Fruit fly (Drosophila melanogaster): ENCODE data around the gene mbf1.
A peak's percentile ranks its signal among the peaks of the same experiment; 100 is the strongest.

mbf1 gene

DNA sequence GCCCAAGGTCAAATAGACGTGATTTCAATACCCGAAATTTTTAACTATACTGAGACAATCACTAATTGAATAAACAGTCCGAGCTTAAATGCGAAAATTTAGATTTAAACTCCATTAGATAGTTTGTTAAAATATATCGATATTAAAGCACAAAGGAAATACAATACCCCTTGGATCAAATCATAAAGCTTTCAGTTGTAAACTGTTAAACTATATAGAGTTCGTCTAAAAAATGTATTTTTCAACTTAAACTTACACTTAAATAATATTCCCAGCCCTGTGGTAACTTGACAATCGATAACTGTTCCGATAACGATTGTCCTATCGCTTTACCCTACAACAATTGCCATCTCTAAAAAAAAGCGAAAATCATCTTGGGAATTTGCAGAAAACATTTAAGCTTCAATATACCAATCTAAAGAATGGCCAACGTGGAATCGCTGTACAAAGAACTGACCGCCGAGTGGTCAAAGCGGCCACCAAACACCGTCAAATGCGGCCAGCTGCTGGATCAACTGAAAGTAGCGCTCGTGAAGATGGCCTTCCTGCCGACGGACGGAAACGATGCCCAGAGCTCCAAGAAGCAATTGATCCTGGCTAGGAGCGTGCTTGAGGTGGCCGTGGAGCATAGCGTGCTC is 8.6 kb downstream of the mbf1 start, which contains the start of gene Rpn12 (continued):
- peak; percentile 50 for TF ChIP-seq CG10267 (tag; optimal IDR thresholded peaks at IDR 0.05)
- peak; percentile 53 for TF ChIP-seq CG4617 (GFP tag; optimal IDR thresholded peaks at IDR 0.05; ENCODE audit: borderline replicate concordance)
- peak; percentile 5 for TF ChIP-seq tin (GFP tag; optimal IDR thresholded peaks at IDR 0.05)
- peak; percentile 51 for TF ChIP-seq inv (GFP tag; IDR thresholded peaks at IDR 0.05; ENCODE audit: partially characterized antibody)
- no peak for TF ChIP-seq ken (GFP tag; IDR thresholded peaks at IDR 0.05)
- peak; percentile 67 for TF ChIP-seq CG14860 (GFP tag; IDR thresholded peaks at IDR 0.05; ENCODE audit: partially characterized antibody)
- peak; percentile 66 for TF ChIP-seq CG13894 (tag; optimal IDR thresholded peaks at IDR 0.05)
- peak; percentile 27; the same call in 1 of the 2 replicates for TF ChIP-seq slbo (GFP tag; IDR thresholded peaks at IDR 0.05)
- no peak for TF ChIP-seq h (optimal IDR thresholded peaks at IDR 0.05)
- TF ChIP-seq otp (GFP tag; IDR thresholded peaks at IDR 0.05), result no peak
- peak; percentile 43 for TF ChIP-seq CG2712 (tag; optimal IDR thresholded peaks at IDR 0.05)
- peak; percentile 4 for TF ChIP-seq CG9727 (GFP tag; optimal IDR thresholded peaks at IDR 0.05)
- no peak for TF ChIP-seq ranshi (GFP tag; IDR thresholded peaks at IDR 0.05)
- no peak for TF ChIP-seq Ssrp (tag; optimal IDR thresholded peaks at IDR 0.05)
- TF ChIP-seq Eip74EF (GFP tag; optimal IDR thresholded peaks at IDR 0.05), result no peak
- TF ChIP-seq Oaz (GFP tag; IDR thresholded peaks at IDR 0.05), result no peak
- TF ChIP-seq CG2202 (tag; optimal IDR thresholded peaks at IDR 0.05), result no peak
- no peak for TF ChIP-seq jing (GFP tag; optimal IDR thresholded peaks at IDR 0.05)
- no peak for TF ChIP-seq fd64A (GFP tag; optimal IDR thresholded peaks at IDR 0.05)
- TF ChIP-seq CG43689 (GFP tag; IDR thresholded peaks at IDR 0.05), result no peak
- TF ChIP-seq ems (GFP tag; optimal IDR thresholded peaks at IDR 0.05), result no peak
- TF ChIP-seq gce (GFP tag; IDR thresholded peaks at IDR 0.05), result no peak; the same call in 2 of the 3 replicates
- TF ChIP-seq CG11398 (GFP tag; optimal IDR thresholded peaks at IDR 0.05), result no peak
- no peak for TF ChIP-seq ttk (GFP tag; IDR thresholded peaks at IDR 0.05)
- TF ChIP-seq zfh1 (GFP tag; IDR thresholded peaks at IDR 0.05), result no peak
- peak; percentile 50 for TF ChIP-seq CG1603 (tag; optimal IDR thresholded peaks at IDR 0.05)
- TF ChIP-seq CG3995 (GFP tag; optimal IDR thresholded peaks at IDR 0.05), result peak; percentile 70
- peak; percentile 8 for TF ChIP-seq gfzf (GFP tag; optimal IDR thresholded peaks at IDR 0.05)
- no peak for TF ChIP-seq CG17328 (GFP tag; IDR thresholded peaks at IDR 0.05)
- no peak for TF ChIP-seq gsb-n (tag; optimal IDR thresholded peaks at IDR 0.05)
- TF ChIP-seq CG10979 (tag; optimal IDR thresholded peaks at IDR 0.05), result peak; percentile 11
- TF ChIP-seq Bgb (GFP tag; IDR thresholded peaks at IDR 0.05; ENCODE audit: partially characterized antibody), result peak; percentile 81
- peak; percentile 29 for TF ChIP-seq zfh2 (GFP tag; optimal IDR thresholded peaks at IDR 0.05)
- TF ChIP-seq Ada2b (GFP tag; IDR thresholded peaks at IDR 0.05), result no peak
- TF ChIP-seq E2f1 (GFP tag; IDR thresholded peaks at IDR 0.05), result no peak
- TF ChIP-seq CG17802 (tag; optimal IDR thresholded peaks at IDR 0.05), result no peak
- TF ChIP-seq hb (GFP tag; IDR thresholded peaks at IDR 0.05; ENCODE audit: partially characterized antibody), result peak; percentile 81
- TF ChIP-seq CTCF (GFP tag; optimal IDR thresholded peaks at IDR 0.05), result no peak
- no peak for TF ChIP-seq HHEX (GFP tag; optimal IDR thresholded peaks at IDR 0.05)
- peak; percentile 70; the same call in 2 of the 3 replicates for TF ChIP-seq vnd (GFP tag; IDR thresholded peaks at IDR 0.05; ENCODE audit: partially characterized antibody)
- TF ChIP-seq CG4360 (GFP tag; IDR thresholded peaks at IDR 0.05), result no peak
- no peak for TF ChIP-seq kni (GFP tag; optimal IDR thresholded peaks at IDR 0.05)
- TF ChIP-seq Scr (GFP tag; IDR thresholded peaks at IDR 0.05; ENCODE audit: partially characterized antibody), result peak; percentile 85
- no peak for TF ChIP-seq CG17385 (GFP tag; optimal IDR thresholded peaks at IDR 0.05)
- no peak for TF ChIP-seq pb (GFP tag; optimal IDR thresholded peaks at IDR 0.05)
- TF ChIP-seq pan (optimal IDR thresholded peaks at IDR 0.05), result no peak
- peak in 1 of 2 experiments; percentile 50 for TF ChIP-seq pan (GFP tag; optimal IDR thresholded peaks at IDR 0.05 in 1 of 2, IDR thresholded peaks at IDR 0.05 in 1 of 2)
- peak; percentile 64 for TF ChIP-seq trem (tag; optimal IDR thresholded peaks at IDR 0.05)
- TF ChIP-seq CG13624 (GFP tag; optimal IDR thresholded peaks at IDR 0.05), result peak; percentile 43
- TF ChIP-seq D (optimal IDR thresholded peaks at IDR 0.05), result no peak
- no peak for TF ChIP-seq D (GFP tag; optimal IDR thresholded peaks at IDR 0.05)

Data from whole organism, embryonic.